Worm (Caenorhabditis elegans) whole organism, L3 larva: Measurements from ENCODE around the gene F21H7.5.

Experiments used
- aly-2 ChIP-seq: fragments of 150-350 bp; optimal IDR thresholded peaks from 2 replicates; lab custom pipeline; 2014; ENCODE audit warnings: missing biosample characterization, missing genetic modification characterization
- ceh-9 ChIP-seq: sonication (generic microtip); optimal IDR thresholded peaks from 2 replicates; lab custom pipeline; 2018; ENCODE audit warnings: missing biosample characterization, missing genetic modification characterization
- elt-3 ChIP-seq, 3 experiments: fragments of 150-350 bp in 1 of 3; sonication (generic microtip) in 2 of 3; optimal IDR thresholded peaks; 2 replicates in 2 of 3; 4 replicates in 1 of 3; lab custom pipeline; 2014 to 2017; ENCODE audit warnings: missing biosample characterization in 3 of 3, missing genetic modification characterization in 3 of 3
- lin-15B ChIP-seq: fragments of 150-350 bp; optimal IDR thresholded peaks from 2 replicates; lab custom pipeline; 2014; ENCODE audit warnings: missing biosample characterization, missing genetic modification characterization
- mdl-1 ChIP-seq: fragments of 150-350 bp; optimal IDR thresholded peaks from 2 replicates; lab custom pipeline; 2014; ENCODE audit warnings: missing biosample characterization, missing genetic modification characterization
- nfya-1 ChIP-seq: sonication (generic microtip); optimal IDR thresholded peaks from 2 replicates; lab custom pipeline; 2017; ENCODE audit warnings: missing genetic modification characterization, mild to moderate bottlenecking, missing compliant biosample characterization, antibody characterized with exemption, moderate library complexity; ENCODE audit not compliant: insufficient read depth
- nhr-11 ChIP-seq: fragments of 150-350 bp; optimal IDR thresholded peaks from 2 replicates; lab custom pipeline; 2014; ENCODE audit warnings: missing biosample characterization, missing genetic modification characterization
- nhr-12 ChIP-seq: fragments of 150-350 bp; optimal IDR thresholded peaks from 2 replicates; lab custom pipeline; 2014; ENCODE audit warnings: missing biosample characterization, missing genetic modification characterization
- nhr-237 ChIP-seq: fragments of 150-350 bp; optimal IDR thresholded peaks from 2 replicates; lab custom pipeline; 2014; ENCODE audit warnings: missing biosample characterization, missing genetic modification characterization
- nhr-28 ChIP-seq: fragments of 150-350 bp; optimal IDR thresholded peaks from 2 replicates; lab custom pipeline; 2014; ENCODE audit warnings: missing biosample characterization, missing genetic modification characterization
- nhr-43 ChIP-seq: sonication (generic microtip); optimal IDR thresholded peaks from 2 replicates; lab custom pipeline; 2016; ENCODE audit warnings: mild to moderate bottlenecking, missing genetic modification characterization, missing compliant biosample characterization; ENCODE audit not compliant: poor library complexity, severe bottlenecking
- pqm-1 ChIP-seq: fragments of 150-350 bp; optimal IDR thresholded peaks from 2 replicates; lab custom pipeline; 2017; ENCODE audit warnings: missing biosample characterization, missing genetic modification characterization, inconsistent platforms
- skn-1 ChIP-seq: fragments of 150-350 bp; optimal IDR thresholded peaks from 2 replicates; lab custom pipeline; 2014; ENCODE audit warnings: missing biosample characterization, missing genetic modification characterization
- snpc-4 ChIP-seq: fragments of 150-350 bp; optimal IDR thresholded peaks from 2 replicates; lab custom pipeline; 2014; ENCODE audit warnings: missing biosample characterization, missing genetic modification characterization

ce11 chrV:16218522-16218921 lies 18.8 kb upstream of the F21H7.5 start, which contains the start of gene F11A5.15:
- TF ChIP-seq lin-15B, result no peak
- TF ChIP-seq aly-2 (tag; lab: Kevin White, UChicago), result no peak
- TF ChIP-seq nhr-43 (tag; lab: Kevin White, UChicago), result no peak
- no peak for TF ChIP-seq nhr-28 (tag; lab: Kevin White, UChicago)
- TF ChIP-seq snpc-4 (tag; lab: Kevin White, UChicago), result no peak
- no peak for TF ChIP-seq skn-1 (tag; lab: Kevin White, UChicago)
- TF ChIP-seq mdl-1, result no peak
- TF ChIP-seq nhr-11 (tag; lab: Kevin White, UChicago), result no peak
- no peak for TF ChIP-seq nfya-1 (tag; lab: Kevin White, UChicago)
- no peak for TF ChIP-seq nhr-237
- no peak for TF ChIP-seq pqm-1
- TF ChIP-seq nhr-12 (tag; lab: Kevin White, UChicago), result no peak
- no peak for TF ChIP-seq ceh-9 (tag; lab: Kevin White, UChicago)
- no peak for TF ChIP-seq elt-3 (tag; optimal IDR thresholded peaks at IDR 0.05; lab: Kevin White, UChicago)
